Fruit fly (Drosophila melanogaster) whole organism, wandering third instar larva: ENCODE measurements around the gene ct.

Experiments used
- Abd-B ChIP-seq: fragments of >200 bp; optimal IDR thresholded peaks from 2 replicates; lab custom pipeline; 2017; ENCODE audit warnings: missing biosample characterization, missing genetic modification characterization
- CG32264 ChIP-seq: fragments of 200-800 bp; sonication (Bioruptor generic); optimal IDR thresholded peaks from 2 replicates; lab custom pipeline; 2016; ENCODE audit warnings: missing biosample characterization, missing genetic modification characterization
- CG9705 ChIP-seq: fragments of 200-800 bp; sonication (Bioruptor generic); optimal IDR thresholded peaks from 2 replicates; lab custom pipeline; 2018; ENCODE audit warnings: missing biosample characterization, mild to moderate bottlenecking, missing genetic modification characterization
- CrebA ChIP-seq: fragments of 200-800 bp; sonication (Bioruptor generic); optimal IDR thresholded peaks from 2 replicates; lab custom pipeline; 2016; ENCODE audit warnings: missing biosample characterization, mild to moderate bottlenecking, missing genetic modification characterization, borderline replicate concordance
- Dfd ChIP-seq: fragments of >200 bp; optimal IDR thresholded peaks from 2 replicates; lab custom pipeline; 2017; ENCODE audit warnings: missing biosample characterization, missing genetic modification characterization
- Dif ChIP-seq: fragments of 200-275, 200-300 bp; sonication (Bioruptor generic); optimal IDR thresholded peaks from 2 replicates; lab custom pipeline; 2018; ENCODE audit warnings: missing biosample characterization, missing genetic modification characterization; ENCODE audit not compliant: partially characterized antibody
- GATAd ChIP-seq: sonication (Bioruptor generic); optimal IDR thresholded peaks from 2 replicates; lab custom pipeline; 2016; ENCODE audit warnings: missing biosample characterization, missing genetic modification characterization
- HLH106 ChIP-seq: fragments of 200-800 bp; optimal IDR thresholded peaks from 3 replicates; lab custom pipeline; 2019; ENCODE audit warnings: missing biosample characterization, mild to moderate bottlenecking, missing genetic modification characterization, moderate library complexity
- Hnf4 ChIP-seq: fragments of 200-800 bp; sonication (Bioruptor generic); optimal IDR thresholded peaks from 2 replicates; lab custom pipeline; 2016; ENCODE audit warnings: missing biosample characterization, mild to moderate bottlenecking, missing genetic modification characterization
- Hr78 ChIP-seq: fragments of >200 bp; optimal IDR thresholded peaks from 2 replicates; lab custom pipeline; 2017; ENCODE audit warnings: missing biosample characterization, missing genetic modification characterization
- Hr83 ChIP-seq: fragments of 200-300 bp; sonication (Bioruptor generic); optimal IDR thresholded peaks from 2 replicates; lab custom pipeline; 2016; ENCODE audit warnings: missing biosample characterization, mild to moderate bottlenecking, missing genetic modification characterization, moderate library complexity; ENCODE audit not compliant: poor library complexity, severe bottlenecking
- Jra ChIP-seq: sonication (Bioruptor generic); optimal IDR thresholded peaks from 2 replicates; lab custom pipeline; 2016; ENCODE audit warnings: missing biosample characterization, missing genetic modification characterization
- Mio ChIP-seq: sonication (Bioruptor generic); optimal IDR thresholded peaks from 2 replicates; lab custom pipeline; 2016; ENCODE audit warnings: missing biosample characterization, missing genetic modification characterization
- Myc ChIP-seq: fragments of >200 bp; optimal IDR thresholded peaks from 2 replicates; lab custom pipeline; 2017
- N ChIP-seq: fragments of >200 bp; optimal IDR thresholded peaks from 2 replicates; lab custom pipeline; 2018; ENCODE audit warnings: missing biosample characterization, missing external identifiers, missing genetic modification characterization
- OdsH ChIP-seq: fragments of 200-800 bp; sonication (Bioruptor generic); optimal IDR thresholded peaks from 2 replicates; lab custom pipeline; 2016; ENCODE audit warnings: missing biosample characterization, mild to moderate bottlenecking, missing genetic modification characterization
- Rel ChIP-seq, 2 experiments: fragments of 200-800 bp; sonication (Bioruptor generic) in 1 of 2; optimal IDR thresholded peaks; 2 replicates in 1 of 2; 3 replicates in 1 of 2; lab custom pipeline; 2016 to 2019; ENCODE audit warnings: mild to moderate bottlenecking in 2 of 2, missing biosample characterization in 2 of 2, missing genetic modification characterization in 2 of 2, moderate library complexity in 1 of 2
- Sp1 ChIP-seq: fragments of 200-800 bp; sonication (Bioruptor generic); optimal IDR thresholded peaks from 3 replicates; lab custom pipeline; 2019; ENCODE audit warnings: missing biosample characterization, mild to moderate bottlenecking, missing genetic modification characterization, moderate library complexity
- Vsx2 ChIP-seq: fragments of 200-300, 225-300 bp; sonication (Bioruptor generic); optimal IDR thresholded peaks from 2 replicates; lab custom pipeline; 2018; ENCODE audit warnings: missing biosample characterization, missing genetic modification characterization; ENCODE audit not compliant: partially characterized antibody
- br ChIP-seq: fragments of 200-800 bp; sonication (Bioruptor generic); optimal IDR thresholded peaks from 2 replicates; lab custom pipeline; 2016; ENCODE audit warnings: missing biosample characterization, missing genetic modification characterization
- brk ChIP-seq: fragments of 200-800 bp; sonication (Bioruptor generic); optimal IDR thresholded peaks from 2 replicates; lab custom pipeline; 2016; ENCODE audit warnings: missing biosample characterization, mild to moderate bottlenecking, missing genetic modification characterization
- dl ChIP-seq, 2 experiments: fragments of 175-275, 200-275 bp in 1 of 2; fragments of 200-275 bp in 1 of 2; sonication (Bioruptor generic); optimal IDR thresholded peaks; lab custom pipeline; 2018; ENCODE audit warnings: mild to moderate bottlenecking in 2 of 2, missing biosample characterization in 2 of 2, missing genetic modification characterization in 2 of 2, moderate library complexity in 2 of 2; ENCODE audit not compliant: partially characterized antibody in 2 of 2, insufficient read depth in 1 of 2
- dmrt93B ChIP-seq: fragments of 200-800 bp; sonication (Bioruptor generic); optimal IDR thresholded peaks from 2 replicates; lab custom pipeline; 2018; ENCODE audit warnings: missing biosample characterization, mild to moderate bottlenecking, missing genetic modification characterization
- dsf ChIP-seq: sonication (Bioruptor generic); optimal IDR thresholded peaks from 2 replicates; lab custom pipeline; 2016; ENCODE audit warnings: missing biosample characterization, missing genetic modification characterization, borderline replicate concordance
- ey ChIP-seq: fragments of 200-800 bp; sonication (Bioruptor generic); optimal IDR thresholded peaks from 2 replicates; lab custom pipeline; 2016; ENCODE audit warnings: missing biosample characterization, missing genetic modification characterization
- foxo ChIP-seq, 2 experiments: fragments of 200-800 bp; sonication (Bioruptor generic); optimal IDR thresholded peaks; 2 replicates in 1 of 2; 3 replicates in 1 of 2; lab custom pipeline; 2016 to 2017; ENCODE audit warnings: missing biosample characterization in 2 of 2, missing genetic modification characterization in 2 of 2
- fru ChIP-seq: fragments of 200-800 bp; sonication (Bioruptor generic); optimal IDR thresholded peaks from 3 replicates; lab custom pipeline; 2016; ENCODE audit warnings: missing biosample characterization, mild to moderate bottlenecking, missing genetic modification characterization
- h ChIP-seq: fragments of 200-800 bp; sonication (Bioruptor generic); optimal IDR thresholded peaks from 3 replicates; lab custom pipeline; 2016; ENCODE audit warnings: missing biosample characterization, mild to moderate bottlenecking, missing genetic modification characterization
- jim ChIP-seq: fragments of 175-275, 200-325 bp; sonication (Bioruptor generic); optimal IDR thresholded peaks from 2 replicates; lab custom pipeline; 2016; ENCODE audit warnings: missing biosample characterization, mild to moderate bottlenecking, missing genetic modification characterization
- lola ChIP-seq: fragments of >200 bp; optimal IDR thresholded peaks from 2 replicates; lab custom pipeline; 2017; ENCODE audit warnings: missing biosample characterization, missing genetic modification characterization
- pan ChIP-seq: fragments of >200 bp; optimal IDR thresholded peaks from 2 replicates; lab custom pipeline; 2017
- psq ChIP-seq: fragments of 200-800 bp; sonication (Bioruptor generic); optimal IDR thresholded peaks from 3 replicates; lab custom pipeline; 2017; ENCODE audit warnings: missing biosample characterization, mild to moderate bottlenecking, missing genetic modification characterization, moderate library complexity
- rgr ChIP-seq: fragments of 200-800 bp; sonication (Bioruptor generic); optimal IDR thresholded peaks from 3 replicates; lab custom pipeline; 2016; ENCODE audit warnings: missing biosample characterization, mild to moderate bottlenecking, missing genetic modification characterization
- sage ChIP-seq: fragments of 200-800 bp; sonication (Bioruptor generic); optimal IDR thresholded peaks from 2 replicates; lab custom pipeline; 2016; ENCODE audit warnings: missing biosample characterization, mild to moderate bottlenecking, missing genetic modification characterization
- sv ChIP-seq: fragments of 200-800 bp; sonication (Bioruptor generic); optimal IDR thresholded peaks from 3 replicates; lab custom pipeline; 2016; ENCODE audit warnings: missing biosample characterization, missing genetic modification characterization
- tai ChIP-seq: sonication (Bioruptor generic); optimal IDR thresholded peaks from 2 replicates; lab custom pipeline; 2016; ENCODE audit warnings: missing biosample characterization, missing genetic modification characterization
- usp ChIP-seq: fragments of >200 bp; optimal IDR thresholded peaks from 2 replicates; lab custom pipeline; 2017; ENCODE audit warnings: missing biosample characterization, missing genetic modification characterization
- woc ChIP-seq: sonication (Bioruptor generic); optimal IDR thresholded peaks from 2 replicates; lab custom pipeline; 2016; ENCODE audit warnings: missing biosample characterization, mild to moderate bottlenecking, missing genetic modification characterization

ct gene

dm6 chrX:7616920-7617319 lies 8.7 kb downstream of the ct start:
- no peak for TF ChIP-seq Abd-B (GFP tag; lab: Kevin White, UChicago)
- peak; percentile 21 for TF ChIP-seq sv
- TF ChIP-seq, all 38 proteins: peak for 1

dm6 chrX:7617414-7617813 lies 9.2 kb downstream of the ct start:
- TF ChIP-seq Mio (GFP tag; lab: Kevin White, UChicago): no peak
- TF ChIP-seq Hr78: no peak
- TF ChIP-seq HLH106: no peak
- TF ChIP-seq usp (GFP tag; lab: Kevin White, UChicago): no peak
- no peak for TF ChIP-seq brk
- TF ChIP-seq tai (GFP tag; lab: Kevin White, UChicago): no peak
- no peak for TF ChIP-seq jim
- TF ChIP-seq GATAd (GFP tag; lab: Kevin White, UChicago): no peak
- TF ChIP-seq Dif (GFP tag; lab: Kevin White, UChicago): no peak

- TF ChIP-seq Jra (GFP tag; lab: Kevin White, UChicago): no peak
- peak; percentile 31 for TF ChIP-seq br
- TF ChIP-seq ey (GFP tag; lab: Kevin White, UChicago): peak; percentile 60
- no peak for TF ChIP-seq Myc (lab: Kevin White, UChicago)
- no peak for TF ChIP-seq jim
- peak; percentile 9 for TF ChIP-seq sv
- TF ChIP-seq CrebA: no peak
- peak; percentile 63 for TF ChIP-seq fru
- no peak for TF ChIP-seq Hnf4 (GFP tag; lab: Kevin White, UChicago)
- no peak for TF ChIP-seq Hr83
- no peak for TF ChIP-seq dl (GFP tag; optimal IDR thresholded peaks at IDR 0.05; lab: Kevin White, UChicago; ENCODE audit: insufficient read depth in 1 of 2, partially characterized antibody in 2 of 2)
- no peak for TF ChIP-seq tai (GFP tag; lab: Kevin White, UChicago)
- peak; percentile 5 for TF ChIP-seq Sp1
- TF ChIP-seq Mio (GFP tag; lab: Kevin White, UChicago): no peak
- TF ChIP-seq pan (lab: Kevin White, UChicago): no peak
- TF ChIP-seq Abd-B (GFP tag; lab: Kevin White, UChicago): no peak
- no peak for TF ChIP-seq usp (GFP tag; lab: Kevin White, UChicago)
- TF ChIP-seq dmrt93B (GFP tag; lab: Kevin White, UChicago): peak; percentile 49
- no peak for TF ChIP-seq psq (GFP tag; lab: Kevin White, UChicago)
- no peak for TF ChIP-seq N (GFP tag; lab: Kevin White, UChicago)
- no peak for TF ChIP-seq Dif (GFP tag; lab: Kevin White, UChicago)
- no peak for TF ChIP-seq Hr78
- no peak for TF ChIP-seq CG32264 (GFP tag; lab: Kevin White, UChicago)
- no peak for TF ChIP-seq Rel (GFP tag; optimal IDR thresholded peaks at IDR 0.05; lab: Kevin White, UChicago)
- TF ChIP-seq Rel (tag; optimal IDR thresholded peaks at IDR 0.05; lab: Kevin White, UChicago): no peak
- TF ChIP-seq foxo (GFP tag; optimal IDR thresholded peaks at IDR 0.05; lab: Kevin White, UChicago): peak in 1 of 2 experiments; percentile 63
- TF ChIP-seq lola: no peak
- no peak for TF ChIP-seq dsf (GFP tag; lab: Kevin White, UChicago)
- TF ChIP-seq GATAd (GFP tag; lab: Kevin White, UChicago): no peak
- TF ChIP-seq Vsx2 (GFP tag; lab: Kevin White, UChicago): no peak
- no peak for TF ChIP-seq brk
- no peak for TF ChIP-seq CG9705 (GFP tag; lab: Kevin White, UChicago)
- peak; percentile 31 for TF ChIP-seq woc (GFP tag; lab: Kevin White, UChicago)
- TF ChIP-seq sage (GFP tag; lab: Kevin White, UChicago): no peak
- peak; percentile 47 for TF ChIP-seq rgr (GFP tag; lab: Kevin White, UChicago)
- TF ChIP-seq Dfd: no peak
- TF ChIP-seq OdsH (GFP tag; lab: Kevin White, UChicago): peak; percentile 27
- TF ChIP-seq HLH106: peak; percentile 70
- TF ChIP-seq h (GFP tag; lab: Kevin White, UChicago): peak; percentile 60
These were observed 10.0 kb downstream of the ct start for dm6 chrX:7618195-7618594.
